Worm (Caenorhabditis elegans) whole organism, L4/young adult: ENCODE results near the gene semo-1.

ENCODE experiments used
- W03F9.2 ChIP-seq: fragments of 150-350 bp; optimal IDR thresholded peaks from 2 replicates; lab custom pipeline; 2014; ENCODE audit warnings: missing biosample characterization, missing genetic modification characterization
- dao-5 ChIP-seq: sonication (generic microtip); optimal IDR thresholded peaks from 2 replicates; lab custom pipeline; 2016; ENCODE audit warnings: missing genotype, missing genetic modification characterization, moderate library complexity, missing compliant biosample characterization
- him-1 ChIP-seq: sonication (generic microtip); optimal IDR thresholded peaks from 2 replicates; lab custom pipeline; 2016; ENCODE audit warnings: missing genotype, missing genetic modification reagents, missing genetic modification characterization, missing compliant biosample characterization

The semo-1 gene

ce11 chrIV:14099256-14099655 is 48.3 kb downstream of the semo-1 start, which contains the start of gene col-133:
col-133 (minus strand) TSS chrIV:14099356.
- TF ChIP-seq him-1 (tag; lab: Kevin White, UChicago) (no peak), W03F9.2 (tag; lab: Kevin White, UChicago) (no peak), dao-5 (no peak)

DNA sequence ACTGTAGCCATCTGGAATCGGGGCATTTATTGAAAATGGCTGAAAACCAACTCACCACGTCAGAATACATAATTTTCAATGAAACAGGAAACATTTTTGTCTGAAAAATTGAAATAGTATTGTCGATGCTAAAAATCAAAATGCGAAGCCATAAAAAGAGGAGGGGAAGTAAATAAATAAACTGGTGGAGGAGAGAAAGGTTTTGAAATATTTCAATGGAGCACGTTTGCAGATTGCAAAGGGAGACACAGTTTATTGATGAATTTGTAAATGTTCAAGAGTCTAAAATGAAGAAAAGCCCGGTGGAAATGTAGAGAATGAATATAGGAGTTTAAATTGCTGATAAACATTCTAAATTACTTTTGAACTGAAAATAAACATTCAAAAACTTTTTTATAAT is 52.1 kb downstream of the semo-1 start, which contains the start of gene F52B11.5:
TSS of gene F52B11.5 (minus strand) at position 178 of the 400 bp plus-strand sequence.
- TF ChIP-seq W03F9.2 (tag; lab: Kevin White, UChicago) (no peak), him-1 (tag; lab: Kevin White, UChicago) (no peak), dao-5 (no peak)

- TF ChIP-seq dao-5, result no peak
- TF ChIP-seq W03F9.2 (tag; lab: Kevin White, UChicago), result no peak
- TF ChIP-seq him-1 (tag; lab: Kevin White, UChicago), result no peak
These were observed 53.7 kb downstream of the semo-1 start for ce11 chrIV:14104745-14105144.

DNA sequence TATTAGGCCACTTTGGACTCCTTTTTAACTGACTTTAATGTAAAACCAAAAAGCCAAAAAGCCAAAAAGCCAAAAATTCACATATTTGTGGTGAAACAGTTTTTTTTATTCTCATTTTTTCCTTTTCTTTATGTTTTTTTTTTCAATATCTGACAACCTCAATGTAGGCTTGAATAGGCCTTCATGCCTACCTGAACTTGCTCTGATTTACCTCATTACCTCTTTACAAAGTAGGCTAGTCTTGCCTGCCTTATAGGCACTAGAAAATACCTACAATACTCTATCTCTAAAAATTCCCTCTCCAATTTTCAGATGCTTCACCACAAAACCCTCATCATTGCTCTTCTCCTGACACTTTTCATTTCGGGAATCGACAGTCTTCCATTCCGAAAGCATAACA is 55.3 kb downstream of the semo-1 start, which contains the start of gene ins-34:
TSS of gene ins-34 (plus strand) at position 301 of the 400 bp plus-strand sequence.
- no peak for TF ChIP-seq W03F9.2 (tag; lab: Kevin White, UChicago)
